Fruit fly (Drosophila melanogaster): ENCODE results near the gene CG13124.

CG13124 gene

dm6 chr2L:9954696-9955095, 46.3 kb upstream of the CG13124 start:
- TF ChIP-seq h (GFP tag; optimal IDR thresholded peaks at IDR 0.05) (no peak), usp (GFP tag; optimal IDR thresholded peaks at IDR 0.05) (no peak), psq (GFP tag; optimal IDR thresholded peaks at IDR 0.05) (no peak), Abd-B (GFP tag; optimal IDR thresholded peaks at IDR 0.05) (no peak), CG9705 (GFP tag; optimal IDR thresholded peaks at IDR 0.05) (no peak), fru (GFP tag; optimal IDR thresholded peaks at IDR 0.05) (no peak), OdsH (GFP tag; optimal IDR thresholded peaks at IDR 0.05) (no peak), Rel (GFP tag; optimal IDR thresholded peaks at IDR 0.05) (no peak), Rel (tag; optimal IDR thresholded peaks at IDR 0.05) (no peak), dmrt93B (GFP tag; optimal IDR thresholded peaks at IDR 0.05) (no peak), Myc (optimal IDR thresholded peaks at IDR 0.05) (no peak), Jra (GFP tag; optimal IDR thresholded peaks at IDR 0.05) (no peak), lola (GFP tag; optimal IDR thresholded peaks at IDR 0.05) (no peak), Sp1 (GFP tag; optimal IDR thresholded peaks at IDR 0.05) (no peak)

- TF ChIP-seq Abd-B (GFP tag; optimal IDR thresholded peaks at IDR 0.05) (no peak), Hnf4 (GFP tag; optimal IDR thresholded peaks at IDR 0.05) (peak; percentile 81), OdsH (GFP tag; optimal IDR thresholded peaks at IDR 0.05) (peak; percentile 89), HLH106 (tag; optimal IDR thresholded peaks at IDR 0.05) (peak; percentile 95), rgr (GFP tag; optimal IDR thresholded peaks at IDR 0.05) (peak; percentile 93), sv (GFP tag; optimal IDR thresholded peaks at IDR 0.05) (peak; percentile 77), Rel (GFP tag; optimal IDR thresholded peaks at IDR 0.05) (peak; percentile 27), Rel (tag; optimal IDR thresholded peaks at IDR 0.05) (peak; percentile 77), GATAd (GFP tag; optimal IDR thresholded peaks at IDR 0.05) (peak; percentile 54), CrebA (GFP tag; optimal IDR thresholded peaks at IDR 0.05; ENCODE audit: borderline replicate concordance) (no peak), br (GFP tag; optimal IDR thresholded peaks at IDR 0.05) (peak; percentile 71), foxo (GFP tag; optimal IDR thresholded peaks at IDR 0.05) (peak in 1 of 2 experiments; percentile 92), Sp1 (GFP tag; optimal IDR thresholded peaks at IDR 0.05) (peak; percentile 94), Dif (GFP tag; optimal IDR thresholded peaks at IDR 0.05; ENCODE audit: partially characterized antibody) (no peak), dmrt93B (GFP tag; optimal IDR thresholded peaks at IDR 0.05) (peak; percentile 79), fru (GFP tag; optimal IDR thresholded peaks at IDR 0.05) (peak; percentile 79), Hr83 (GFP tag; optimal IDR thresholded peaks at IDR 0.05; ENCODE audit: poor library complexity, severe bottlenecking) (peak; percentile 73), woc (GFP tag; optimal IDR thresholded peaks at IDR 0.05) (peak; percentile 85), brk (GFP tag; optimal IDR thresholded peaks at IDR 0.05) (peak; percentile 93), Myc (optimal IDR thresholded peaks at IDR 0.05) (peak; percentile 32), CG9705 (GFP tag; optimal IDR thresholded peaks at IDR 0.05) (peak; percentile 69), Mio (GFP tag; optimal IDR thresholded peaks at IDR 0.05) (no peak), Jra (GFP tag; optimal IDR thresholded peaks at IDR 0.05) (peak; percentile 42), Vsx2 (GFP tag; optimal IDR thresholded peaks at IDR 0.05; ENCODE audit: partially characterized antibody) (no peak), jim (GFP tag; optimal IDR thresholded peaks at IDR 0.05) (no peak), pan (optimal IDR thresholded peaks at IDR 0.05) (no peak), Hr78 (GFP tag; optimal IDR thresholded peaks at IDR 0.05) (no peak), psq (GFP tag; optimal IDR thresholded peaks at IDR 0.05) (peak; percentile 87), h (GFP tag; optimal IDR thresholded peaks at IDR 0.05) (peak; percentile 91), Dfd (GFP tag; optimal IDR thresholded peaks at IDR 0.05) (no peak), tai (GFP tag; optimal IDR thresholded peaks at IDR 0.05) (no peak), usp (GFP tag; optimal IDR thresholded peaks at IDR 0.05) (no peak), N (GFP tag; optimal IDR thresholded peaks at IDR 0.05) (no peak), ey (GFP tag; optimal IDR thresholded peaks at IDR 0.05) (peak; percentile 75), sage (GFP tag; optimal IDR thresholded peaks at IDR 0.05) (peak; percentile 85), dl (GFP tag; optimal IDR thresholded peaks at IDR 0.05; ENCODE audit: insufficient read depth in 1 of 2, partially characterized antibody in 2 of 2) (no peak), CG32264 (GFP tag; optimal IDR thresholded peaks at IDR 0.05) (no peak), lola (GFP tag; optimal IDR thresholded peaks at IDR 0.05) (no peak), dsf (GFP tag; optimal IDR thresholded peaks at IDR 0.05; ENCODE audit: borderline replicate concordance) (peak; percentile 58)
Observed at dm6 chr2L:9954119-9954518, 45.7 kb upstream of the CG13124 start, which contains the start of the genes CG13126 and CG4709. CG13126 (minus strand) TSS chr2L:9954181. CG4709 (plus strand) TSS chr2L:9954325.
